Worm (Caenorhabditis elegans) whole organism, L1 larva: ENCODE data around the gene str-44.

Source experiments
- mep-1 ChIP-seq: fragments of 150-350 bp; optimal IDR thresholded peaks from 2 replicates; lab custom pipeline; 2014; ENCODE audit warnings: missing biosample characterization, missing genetic modification characterization
- nhr-11 ChIP-seq: fragments of 150-350 bp; optimal IDR thresholded peaks from 2 replicates; lab custom pipeline; 2014; ENCODE audit warnings: missing biosample characterization, missing genetic modification characterization
- sox-4 ChIP-seq: sonication (generic microtip); optimal IDR thresholded peaks from 2 replicates; lab custom pipeline; 2016; ENCODE audit warnings: missing genetic modification characterization, missing compliant biosample characterization

ce11 chrIV:7133983-7134382 is 43.0 kb upstream of the str-44 start, which contains the start of gene mutd-1:
- TF ChIP-seq sox-4 (no peak), nhr-11 (tag; lab: Kevin White, UChicago) (no peak), mep-1 (tag; lab: Kevin White, UChicago) (no peak)
